Fruit fly (Drosophila melanogaster) whole organism, embryonic: ENCODE results near the gene PH4alphaSG2.

Source experiments
- BEAF-32 ChIP-seq: fragments of 200-800 bp; sonication (Bioruptor generic); optimal IDR thresholded peaks from 3 replicates; lab custom pipeline; 2017; ENCODE audit warnings: missing biosample characterization, missing genetic modification characterization, mild to moderate bottlenecking, moderate library complexity, missing genetic modification reagents
- C15 ChIP-seq: fragments of 200-800 bp; sonication (Bioruptor generic); IDR thresholded peaks from 3 replicates; pipeline ENCODE4 v1.3.6; 2022; ENCODE audit warnings: missing biosample characterization, missing genetic modification characterization
- CG10462 ChIP-seq: fragments of 200-800 bp; sonication (Bioruptor generic); optimal IDR thresholded peaks from 2 replicates; lab custom pipeline; 2016; ENCODE audit warnings: missing biosample characterization, missing genetic modification characterization
- CG11398 ChIP-seq: fragments of 200-800 bp; sonication (Bioruptor generic); optimal IDR thresholded peaks from 2 replicates; lab custom pipeline; 2016; ENCODE audit warnings: missing biosample characterization, missing genetic modification characterization
- CG12659 ChIP-seq: fragments of 200-800 bp; sonication (Bioruptor generic); optimal IDR thresholded peaks from 3 replicates; lab custom pipeline; 2017; ENCODE audit warnings: mild to moderate bottlenecking, missing biosample characterization, missing genetic modification reagents, missing genetic modification characterization
- CG13287 ChIP-seq: fragments of 200-800 bp; sonication (Bioruptor generic); IDR thresholded peaks from 2 replicates; pipeline ENCODE4 v1.3.6; 2022; ENCODE audit warnings: missing biosample characterization, missing genetic modification characterization; ENCODE audit not compliant: partially characterized antibody
- CG14050 ChIP-seq: fragments of 200-800 bp; sonication (Bioruptor generic); IDR thresholded peaks from 3 replicates; pipeline ENCODE4 v1.3.6; 2022; ENCODE audit warnings: missing biosample characterization, missing genetic modification characterization
- CG14667 ChIP-seq: fragments of 200-800 bp; sonication (Bioruptor generic); IDR thresholded peaks from 2 replicates; pipeline ENCODE4 v1.3.6; 2022; ENCODE audit warnings: missing biosample characterization, missing genetic modification characterization
- CG15479 ChIP-seq: fragments of 200-800 bp; sonication (Bioruptor generic); optimal IDR thresholded peaks from 3 replicates; lab custom pipeline; 2019; ENCODE audit warnings: missing biosample characterization, mild to moderate bottlenecking, missing genetic modification characterization, moderate library complexity
- CG31365 ChIP-seq: fragments of 200-800 bp; sonication (Bioruptor generic); optimal IDR thresholded peaks from 2 replicates; lab custom pipeline; 2018; ENCODE audit warnings: missing biosample characterization, mild to moderate bottlenecking, missing genetic modification characterization
- CG3281 ChIP-seq: fragments of 200-800 bp; sonication (Bioruptor generic); optimal IDR thresholded peaks from 3 replicates; lab custom pipeline; 2017; ENCODE audit warnings: missing biosample characterization, mild to moderate bottlenecking, missing genetic modification characterization
- CG33557 ChIP-seq: fragments of 200-800 bp; sonication (Bioruptor generic); optimal IDR thresholded peaks from 2 replicates; lab custom pipeline; 2019; ENCODE audit warnings: missing biosample characterization, mild to moderate bottlenecking, missing genetic modification characterization, moderate library complexity
- CG34376 ChIP-seq: fragments of 200-800 bp; sonication (Bioruptor generic); optimal IDR thresholded peaks from 2 replicates; lab custom pipeline; 2018; ENCODE audit warnings: missing biosample characterization, mild to moderate bottlenecking, missing genetic modification characterization
- CG4730 ChIP-seq: fragments of 200-800 bp; sonication (Bioruptor generic); IDR thresholded peaks from 2 replicates; pipeline ENCODE4 v1.3.6; 2022; ENCODE audit warnings: missing biosample characterization, missing genetic modification characterization
- CG6272 ChIP-seq: fragments of 200-800 bp; sonication (Bioruptor generic); IDR thresholded peaks from 2 replicates; pipeline ENCODE4 v1.3.6; 2022; ENCODE audit warnings: missing biosample characterization, missing genetic modification characterization
- CG7556 ChIP-seq: fragments of 200-800 bp; sonication (Bioruptor generic); optimal IDR thresholded peaks from 2 replicates; lab custom pipeline; 2017; ENCODE audit warnings: missing biosample characterization, mild to moderate bottlenecking, missing genetic modification characterization
- CG8089 ChIP-seq: fragments of 200-800 bp; sonication (Bioruptor generic); optimal IDR thresholded peaks from 3 replicates; lab custom pipeline; 2016; ENCODE audit warnings: missing biosample characterization, missing genetic modification characterization
- CG8359 ChIP-seq: fragments of 200-800 bp; sonication (Bioruptor generic); optimal IDR thresholded peaks from 2 replicates; lab custom pipeline; 2017; ENCODE audit warnings: missing biosample characterization, mild to moderate bottlenecking, missing genetic modification characterization, borderline replicate concordance
- CG9876 ChIP-seq: fragments of 200-800 bp; sonication (Bioruptor generic); optimal IDR thresholded peaks from 2 replicates; lab custom pipeline; 2016; ENCODE audit warnings: missing biosample characterization, missing genetic modification characterization
- D19A ChIP-seq: fragments of 200-800 bp; optimal IDR thresholded peaks from 3 replicates; lab custom pipeline; 2019; ENCODE audit warnings: missing biosample characterization, mild to moderate bottlenecking, missing genetic modification characterization, moderate library complexity
- Hr3 ChIP-seq: fragments of 200-800 bp; sonication (Bioruptor generic); optimal IDR thresholded peaks from 3 replicates; lab custom pipeline; 2016; ENCODE audit warnings: missing biosample characterization, missing genetic modification characterization
- Jarid2 ChIP-seq: fragments of 200-800 bp; sonication (Bioruptor generic); optimal IDR thresholded peaks from 3 replicates; lab custom pipeline; 2017; ENCODE audit warnings: mild to moderate bottlenecking, missing biosample characterization, missing genetic modification reagents, missing genetic modification characterization
- Nf-YB ChIP-seq: fragments of 200-800 bp; sonication (Bioruptor generic); optimal IDR thresholded peaks from 3 replicates; lab custom pipeline; 2019; ENCODE audit warnings: missing biosample characterization, mild to moderate bottlenecking, missing genetic modification characterization, moderate library complexity
- NfI ChIP-seq: fragments of 200-800 bp; sonication (Bioruptor generic); optimal IDR thresholded peaks from 3 replicates; lab custom pipeline; 2018; ENCODE audit warnings: missing biosample characterization, mild to moderate bottlenecking, missing genetic modification characterization, moderate library complexity
- Oaz ChIP-seq: fragments of 200-800 bp; sonication (Bioruptor generic); IDR thresholded peaks from 2 replicates; pipeline ENCODE4 v1.3.6; 2022; ENCODE audit warnings: missing biosample characterization, missing genetic modification characterization
- Oli ChIP-seq: fragments of 200-800 bp; sonication (Bioruptor generic); optimal IDR thresholded peaks from 2 replicates; lab custom pipeline; 2018; ENCODE audit warnings: missing biosample characterization, mild to moderate bottlenecking, missing genetic modification characterization, moderate library complexity
- Ravus ChIP-seq: fragments of 200-800 bp; sonication (Bioruptor generic); IDR thresholded peaks from 2 replicates; pipeline ENCODE4 v1.3.6; 2022; ENCODE audit warnings: missing biosample characterization, missing genetic modification characterization
- Rfx ChIP-seq: fragments of 200-800 bp; sonication (Bioruptor generic); IDR thresholded peaks from 2 replicates; pipeline ENCODE4 v1.3.6; 2022; ENCODE audit warnings: missing biosample characterization, missing genetic modification characterization
- Sry-β ChIP-seq: fragments of 200-800 bp; sonication (Bioruptor generic); optimal IDR thresholded peaks from 2 replicates; lab custom pipeline; 2018; ENCODE audit warnings: missing biosample characterization, mild to moderate bottlenecking, missing genetic modification characterization, moderate library complexity
- Taf1 ChIP-seq: fragments of 200-800 bp; sonication (Bioruptor generic); IDR thresholded peaks from 2 replicates; pipeline ENCODE4 v1.3.6; 2022; ENCODE audit warnings: missing biosample characterization, missing genetic modification characterization
- Tbp ChIP-seq: fragments of >200 bp; optimal IDR thresholded peaks from 2 replicates; lab custom pipeline; 2018; ENCODE audit warnings: missing biosample characterization, missing genetic modification characterization
- Usf ChIP-seq: fragments of 200-800 bp; sonication (Bioruptor generic); optimal IDR thresholded peaks from 2 replicates; lab custom pipeline; 2017; ENCODE audit warnings: missing genotype, missing biosample characterization, missing genetic modification characterization
- ac ChIP-seq: fragments of 200-800 bp; sonication (Bioruptor generic); optimal IDR thresholded peaks from 3 replicates; lab custom pipeline; 2017; ENCODE audit warnings: missing biosample characterization, mild to moderate bottlenecking, missing genetic modification characterization
- ara ChIP-seq: fragments of 200-800 bp; sonication (Bioruptor generic); IDR thresholded peaks from 2 replicates; pipeline ENCODE4 v1.3.6; 2022; ENCODE audit warnings: missing biosample characterization, missing genetic modification characterization
- bigmax ChIP-seq: fragments of 200-800 bp; sonication (Bioruptor generic); optimal IDR thresholded peaks from 2 replicates; lab custom pipeline; 2018; ENCODE audit warnings: missing biosample characterization, mild to moderate bottlenecking, missing genetic modification characterization
- chinmo ChIP-seq: fragments of 200-800 bp; sonication (Bioruptor generic); IDR thresholded peaks from 4 replicates; pipeline ENCODE4 v1.3.6; 2022; ENCODE audit warnings: missing biosample characterization, missing genetic modification characterization; ENCODE audit not compliant: partially characterized antibody
- ci ChIP-seq: fragments of 200-800 bp; sonication (Bioruptor generic); IDR thresholded peaks from 3 replicates; pipeline ENCODE4 v1.3.6; 2022; ENCODE audit warnings: missing biosample characterization, missing genetic modification characterization
- dmrt99B ChIP-seq: fragments of 200-800 bp; sonication (Bioruptor generic); optimal IDR thresholded peaks from 2 replicates; lab custom pipeline; 2018; ENCODE audit warnings: missing biosample characterization, mild to moderate bottlenecking, missing genetic modification characterization, moderate library complexity
- dpn ChIP-seq, 2 experiments: fragments of 200-800 bp; sonication (Bioruptor generic); optimal IDR thresholded peaks; 3 replicates each; lab custom pipeline; 2016; ENCODE audit warnings: missing biosample characterization in 2 of 2, missing genetic modification characterization in 2 of 2
- fru ChIP-seq: fragments of >200 bp; optimal IDR thresholded peaks from 2 replicates; lab custom pipeline; 2017
- her ChIP-seq: fragments of 200-800 bp; sonication (Bioruptor generic); optimal IDR thresholded peaks from 2 replicates; lab custom pipeline; 2016; ENCODE audit warnings: missing biosample characterization, missing genetic modification characterization
- jing ChIP-seq: fragments of 200-800 bp; sonication (Bioruptor generic); optimal IDR thresholded peaks from 2 replicates; lab custom pipeline; 2018; ENCODE audit warnings: missing biosample characterization, mild to moderate bottlenecking, missing genetic modification characterization
- ken ChIP-seq: fragments of 200-800 bp; sonication (Bioruptor generic); IDR thresholded peaks from 3 replicates; pipeline ENCODE4 v1.3.6; 2022; ENCODE audit warnings: missing biosample characterization, missing genetic modification characterization
- mirr ChIP-seq: fragments of 200-800 bp; sonication (Bioruptor generic); optimal IDR thresholded peaks from 3 replicates; lab custom pipeline; 2018; ENCODE audit warnings: missing biosample characterization, mild to moderate bottlenecking, missing genetic modification characterization
- oc ChIP-seq: fragments of 200-800 bp; sonication (Bioruptor generic); optimal IDR thresholded peaks from 2 replicates; lab custom pipeline; 2018; ENCODE audit warnings: missing biosample characterization, mild to moderate bottlenecking, missing genetic modification characterization, moderate library complexity
- pan ChIP-seq, 4 experiments: fragments of >200 bp in 3 of 4; fragments of 200-800 bp in 1 of 4; sonication (Bioruptor generic) in 1 of 4; optimal IDR thresholded peaks in 3 of 4; IDR thresholded peaks in 1 of 4; 2 replicates each; pipeline versions ENCODE4 v1.3.6 to Lab custom; 2017 to 2022; ENCODE audit warnings: missing biosample characterization in 2 of 4, missing genetic modification characterization in 2 of 4, mixed read lengths in 1 of 4
- phol ChIP-seq: fragments of 200-800 bp; sonication (Bioruptor generic); optimal IDR thresholded peaks from 3 replicates; lab custom pipeline; 2018; ENCODE audit warnings: missing biosample characterization, mild to moderate bottlenecking, missing genetic modification characterization, moderate library complexity
- pzg ChIP-seq: fragments of 200-800 bp; sonication (Bioruptor generic); optimal IDR thresholded peaks from 3 replicates; lab custom pipeline; 2018; ENCODE audit warnings: missing biosample characterization, mild to moderate bottlenecking, missing genetic modification characterization, moderate library complexity
- schlank ChIP-seq: fragments of 200-800 bp; sonication (Bioruptor generic); optimal IDR thresholded peaks from 2 replicates; lab custom pipeline; 2018; ENCODE audit warnings: missing biosample characterization, mild to moderate bottlenecking, missing genetic modification characterization
- stc ChIP-seq: fragments of 200-800 bp; sonication (Bioruptor generic); IDR thresholded peaks from 2 replicates; pipeline ENCODE4 v1.3.6; 2022; ENCODE audit warnings: missing biosample characterization, missing genetic modification characterization
- tna ChIP-seq: fragments of 200-800 bp; sonication (Bioruptor generic); IDR thresholded peaks from 2 replicates; pipeline ENCODE4 v1.3.6; 2022; ENCODE audit warnings: missing biosample characterization, missing genetic modification characterization; ENCODE audit not compliant: partially characterized antibody
- yki ChIP-seq: fragments of >200 bp; optimal IDR thresholded peaks from 3 replicates; lab custom pipeline; 2018

The PH4alphaSG2 gene

dm6 chr3R:30501174-30501573, 11.3 kb downstream of the PH4alphaSG2 start (continued):
- no peak for TF ChIP-seq CG3281 (GFP tag; lab: Kevin White, UChicago)
- no peak for TF ChIP-seq ken (GFP tag; lab: Robert Waterston, UW)
- no peak for TF ChIP-seq stc (GFP tag; lab: Robert Waterston, UW)
- TF ChIP-seq Taf1 (GFP tag; lab: Robert Waterston, UW), result no peak
- no peak for TF ChIP-seq dpn (GFP tag; optimal IDR thresholded peaks at IDR 0.05; lab: Kevin White, UChicago)
- TF ChIP-seq CG10462 (GFP tag; lab: Kevin White, UChicago), result no peak
- no peak for TF ChIP-seq CG13287 (GFP tag; lab: Robert Waterston, UW)
- TF ChIP-seq CG31365 (tag; lab: Kevin White, UChicago), result no peak
- no peak for TF ChIP-seq CG8089 (GFP tag; lab: Kevin White, UChicago)
- no peak for TF ChIP-seq Tbp (GFP tag; lab: Kevin White, UChicago)
- TF ChIP-seq Jarid2, result no peak
- TF ChIP-seq Rfx (GFP tag; lab: Robert Waterston, UW), result peak; percentile 45
- TF ChIP-seq ara, result peak; percentile 57
- TF ChIP-seq CG14050, result no peak
- no peak for TF ChIP-seq CG6272 (GFP tag; lab: Robert Waterston, UW)
- TF ChIP-seq jing (GFP tag; lab: Kevin White, UChicago), result peak; percentile 21
- TF ChIP-seq C15, result no peak
- no peak for TF ChIP-seq Sry-β
- no peak for TF ChIP-seq NfI (GFP tag; lab: Kevin White, UChicago)
- TF ChIP-seq dmrt99B, result no peak
- TF ChIP-seq Nf-YB, result no peak
- TF ChIP-seq yki (lab: Kevin White, UChicago), result no peak
- no peak for TF ChIP-seq oc (tag; lab: Kevin White, UChicago)
- peak; percentile 30 for TF ChIP-seq Oli (tag; lab: Kevin White, UChicago)
- TF ChIP-seq CG14667 (GFP tag; lab: Robert Waterston, UW), result no peak
- TF ChIP-seq CG15479 (GFP tag; lab: Kevin White, UChicago), result no peak
- no peak for TF ChIP-seq mirr (GFP tag; lab: Kevin White, UChicago)
- TF ChIP-seq CG33557 (GFP tag; lab: Kevin White, UChicago), result no peak
- TF ChIP-seq pzg, result no peak
- no peak for TF ChIP-seq CG9876
- no peak for TF ChIP-seq ac (GFP tag; lab: Kevin White, UChicago)
- TF ChIP-seq pan (optimal IDR thresholded peaks at IDR 0.05; lab: Kevin White, UChicago), result no peak
- TF ChIP-seq pan (GFP tag; optimal IDR thresholded peaks at IDR 0.05 in 1 of 2, IDR thresholded peaks at IDR 0.05 in 1 of 2), result peak in 1 of 2 experiments; percentile 29
- no peak for TF ChIP-seq chinmo (GFP tag; lab: Robert Waterston, UW)
- TF ChIP-seq ci, result 0 out of 3 replicates have a peak, but pooled peaks have one; percentile 52
- no peak for TF ChIP-seq BEAF-32
- no peak for TF ChIP-seq fru (lab: Kevin White, UChicago)
- no peak for TF ChIP-seq CG4730 (GFP tag; lab: Robert Waterston, UW)
- TF ChIP-seq phol (tag; lab: Kevin White, UChicago), result no peak
- TF ChIP-seq D19A (tag; lab: Kevin White, UChicago), result no peak
- TF ChIP-seq Hr3, result no peak
- TF ChIP-seq schlank, result no peak
- TF ChIP-seq Usf (GFP tag; lab: Kevin White, UChicago), result no peak
- no peak for TF ChIP-seq her (GFP tag; lab: Kevin White, UChicago)
- no peak for TF ChIP-seq CG12659 (GFP tag; lab: Kevin White, UChicago)
- no peak for TF ChIP-seq tna (GFP tag; lab: Robert Waterston, UW)
- TF ChIP-seq Oaz (GFP tag; lab: Robert Waterston, UW), result no peak
- no peak for TF ChIP-seq bigmax (GFP tag; lab: Kevin White, UChicago)
- TF ChIP-seq CG8359 (GFP tag; lab: Kevin White, UChicago), result no peak
- TF ChIP-seq CG34376 (GFP tag; lab: Kevin White, UChicago), result no peak
- no peak for TF ChIP-seq CG7556
- no peak for TF ChIP-seq CG11398 (GFP tag; lab: Kevin White, UChicago)
- TF ChIP-seq Ravus (GFP tag; lab: Robert Waterston, UW), result no peak
